Worm (Caenorhabditis elegans) whole organism, L4 larva: ENCODE data around the gene M116.5.
A peak's percentile ranks its signal among the peaks of the same experiment; 100 is the strongest.

Experiments used
- F10B5.3 ChIP-seq: sonication (generic microtip); optimal IDR thresholded peaks from 2 replicates; lab custom pipeline; 2016; ENCODE audit warnings: mild to moderate bottlenecking, missing genetic modification characterization, missing compliant biosample characterization
- F37D6.2 ChIP-seq: sonication (generic microtip); optimal IDR thresholded peaks from 2 replicates; lab custom pipeline; 2016; ENCODE audit warnings: mild to moderate bottlenecking, missing genetic modification characterization, missing compliant biosample characterization
- F49E8.2 ChIP-seq: sonication (generic microtip); optimal IDR thresholded peaks from 2 replicates; lab custom pipeline; 2016; ENCODE audit warnings: missing compliant biosample characterization, mild to moderate bottlenecking, missing genetic modification characterization, borderline replicate concordance
- Y105C5A.15 ChIP-seq: fragments of 200-800 bp; sonication (Bioruptor generic); IDR thresholded peaks from 2 replicates; pipeline ENCODE4 v1.3.6; 2022; ENCODE audit warnings: missing genetic modification characterization, missing compliant biosample characterization
- Y75B8A.6 ChIP-seq: fragments of 200-800 bp; sonication (Bioruptor generic); IDR thresholded peaks from 2 replicates; pipeline ENCODE4 v1.3.6; 2022; ENCODE audit warnings: missing genetic modification reagents, missing genetic modification characterization, missing compliant biosample characterization
- ZK546.5 ChIP-seq, 2 experiments: sonication (generic microtip); optimal IDR thresholded peaks; 2 replicates each; lab custom pipeline; 2017; ENCODE audit warnings: missing biosample characterization in 2 of 2, missing genetic modification characterization in 2 of 2
- aha-1 ChIP-seq: fragments of 150-350 bp; peaks from one replicate; lab custom pipeline; 2014; ENCODE audit warnings: missing biosample characterization, missing genetic modification characterization
- attf-4 ChIP-seq: sonication (generic microtip); optimal IDR thresholded peaks from 3 replicates; lab custom pipeline; 2017; ENCODE audit warnings: missing biosample characterization, missing genetic modification characterization
- ceh-44 ChIP-seq: fragments of 200-800 bp; sonication (Bioruptor generic); IDR thresholded peaks from 2 replicates; pipeline ENCODE4 v1.3.6; 2022; ENCODE audit warnings: missing genetic modification reagents, missing genetic modification characterization, missing compliant biosample characterization
- ceh-62 ChIP-seq: sonication (generic microtip); optimal IDR thresholded peaks from 2 replicates; lab custom pipeline; 2017; ENCODE audit warnings: missing biosample characterization, missing genetic modification characterization
- cey-2 ChIP-seq: sonication (generic microtip); optimal IDR thresholded peaks from 3 replicates; lab custom pipeline; 2017; ENCODE audit warnings: missing genetic modification characterization, mild to moderate bottlenecking, missing compliant biosample characterization, antibody characterized with exemption, borderline replicate concordance; ENCODE audit not compliant: insufficient read depth
- dmd-6 ChIP-seq: fragments of 200-800 bp; sonication (Bioruptor generic); IDR thresholded peaks from 2 replicates; pipeline ENCODE4 v1.3.6; 2022; ENCODE audit warnings: missing genetic modification reagents, missing genetic modification characterization, missing compliant biosample characterization
- dmd-8 ChIP-seq: fragments of 200-800 bp; sonication (Bioruptor generic); IDR thresholded peaks from 2 replicates; pipeline ENCODE4 v1.3.6; 2022; ENCODE audit warnings: missing genetic modification characterization, missing compliant biosample characterization
- dmd-9 ChIP-seq: fragments of 200-800 bp; sonication (Bioruptor generic); IDR thresholded peaks from 2 replicates; pipeline ENCODE4 v1.3.6; 2022; ENCODE audit warnings: missing genetic modification reagents, missing genetic modification characterization, missing compliant biosample characterization
- dpl-1 ChIP-seq: fragments of 150-350 bp; optimal IDR thresholded peaks from 2 replicates; lab custom pipeline; 2014; ENCODE audit warnings: missing biosample characterization, missing genetic modification reagents, missing genetic modification characterization
- dve-1 ChIP-seq: sonication (generic microtip); optimal IDR thresholded peaks from 2 replicates; lab custom pipeline; 2017; ENCODE audit warnings: antibody characterized with exemption, mild to moderate bottlenecking, missing genetic modification characterization, missing compliant biosample characterization; ENCODE audit not compliant: insufficient read depth
- fos-1 ChIP-seq: fragments of 150-350 bp; optimal IDR thresholded peaks from 2 replicates; lab custom pipeline; 2014; ENCODE audit warnings: missing biosample characterization, missing genetic modification characterization
- hlh-11 ChIP-seq: fragments of 200-800 bp; sonication (Bioruptor generic); optimal IDR thresholded peaks from 2 replicates; lab custom pipeline; 2018; ENCODE audit warnings: mild to moderate bottlenecking, missing genetic modification characterization, missing compliant biosample characterization
- hlh-30 ChIP-seq: sonication (generic microtip); optimal IDR thresholded peaks from 2 replicates; lab custom pipeline; 2017; ENCODE audit warnings: antibody characterized with exemption, mild to moderate bottlenecking, missing genetic modification characterization, missing compliant biosample characterization; ENCODE audit not compliant: insufficient read depth
- jun-1 ChIP-seq: fragments of 150-350 bp; optimal IDR thresholded peaks from 2 replicates; lab custom pipeline; 2014; ENCODE audit warnings: missing biosample characterization, missing genetic modification reagents, missing genetic modification characterization
- lim-7 ChIP-seq: fragments of 200-800 bp; sonication (Bioruptor generic); IDR thresholded peaks from 2 replicates; pipeline ENCODE4 v1.3.6; 2022; ENCODE audit warnings: missing genetic modification characterization, missing compliant biosample characterization
- lin-13 ChIP-seq: fragments of 150-350 bp; optimal IDR thresholded peaks from 2 replicates; lab custom pipeline; 2014; ENCODE audit warnings: missing biosample characterization, missing genetic modification reagents, missing genetic modification characterization
- lin-38 ChIP-seq: fragments of 200-800 bp; sonication (Bioruptor generic); IDR thresholded peaks from 2 replicates; pipeline ENCODE4 v1.3.6; 2022; ENCODE audit warnings: missing genetic modification reagents, missing genetic modification characterization, missing compliant biosample characterization
- lsy-2 ChIP-seq, 2 experiments: fragments of 150-350 bp in 1 of 2; sonication (generic microtip) in 1 of 2; optimal IDR thresholded peaks; 2 replicates each; lab custom pipeline; 2014 to 2017; ENCODE audit warnings: missing biosample characterization in 2 of 2, missing genetic modification characterization in 2 of 2
- madf-5 ChIP-seq, 2 experiments: fragments of 200-800 bp; sonication (Bioruptor generic); IDR thresholded peaks; 2 replicates each; pipeline ENCODE4 v1.3.6; 2022; ENCODE audit warnings: missing compliant biosample characterization in 2 of 2, missing genetic modification characterization in 2 of 2
- madf-9 ChIP-seq: fragments of 200-800 bp; sonication (Bioruptor generic); conservative IDR thresholded peaks from 2 replicates; pipeline ENCODE4 v1.3.6; 2022; ENCODE audit warnings: missing genetic modification reagents, missing genetic modification characterization, missing compliant biosample characterization
- mdl-1 ChIP-seq, 2 experiments: fragments of 150-350 bp in 1 of 2; sonication (generic microtip) in 1 of 2; optimal IDR thresholded peaks; 2 replicates each; lab custom pipeline; 2014 to 2017; ENCODE audit warnings: missing biosample characterization in 2 of 2, missing genetic modification characterization in 2 of 2
- mep-1 ChIP-seq: fragments of 150-350 bp; sonication (generic microtip); optimal IDR thresholded peaks from 3 replicates; lab custom pipeline; 2014; ENCODE audit warnings: missing biosample characterization, missing genetic modification characterization
- mes-2 ChIP-seq: sonication (generic microtip); optimal IDR thresholded peaks from 2 replicates; lab custom pipeline; 2016; ENCODE audit warnings: missing genotype, mild to moderate bottlenecking, missing genetic modification characterization, missing compliant biosample characterization; ENCODE audit not compliant: poor library complexity, severe bottlenecking
- mxl-3 ChIP-seq: fragments of 200-800 bp; sonication (Bioruptor generic); optimal IDR thresholded peaks from 2 replicates; lab custom pipeline; 2018; ENCODE audit warnings: mild to moderate bottlenecking, missing genetic modification characterization, missing compliant biosample characterization
- nhr-10 ChIP-seq: fragments of 150-350 bp; optimal IDR thresholded peaks from 2 replicates; lab custom pipeline; 2014; ENCODE audit warnings: missing biosample characterization, missing genetic modification characterization
- nhr-28 ChIP-seq: fragments of 150-350 bp; optimal IDR thresholded peaks from 2 replicates; lab custom pipeline; 2014; ENCODE audit warnings: missing biosample characterization, missing genetic modification characterization
- pha-4 ChIP-seq, 2 experiments: fragments of 150-350 bp in 1 of 2; fragments of 200-800 bp in 1 of 2; sonication (Bioruptor generic) in 1 of 2; IDR thresholded peaks in 1 of 2; optimal IDR thresholded peaks in 1 of 2; 2 replicates each; pipeline versions ENCODE4 v1.3.6 to Lab custom; 2014 to 2022; ENCODE audit warnings: missing genetic modification characterization in 2 of 2, missing genetic modification reagents in 2 of 2, missing biosample characterization in 1 of 2, missing compliant biosample characterization in 1 of 2
- php-3 ChIP-seq: fragments of 200-800 bp; sonication (Bioruptor generic); IDR thresholded peaks from 2 replicates; pipeline ENCODE4 v1.3.6; 2022; ENCODE audit warnings: missing genetic modification reagents, missing genetic modification characterization, missing compliant biosample characterization
- pqm-1 ChIP-seq: sonication (generic microtip); optimal IDR thresholded peaks from 2 replicates; lab custom pipeline; 2017; ENCODE audit warnings: missing biosample characterization, missing genetic modification characterization
- saeg-2 ChIP-seq: fragments of 200-800 bp; sonication (Bioruptor generic); IDR thresholded peaks from 2 replicates; pipeline ENCODE4 v1.3.6; 2022; ENCODE audit warnings: missing genetic modification reagents, missing genetic modification characterization, missing compliant biosample characterization
- snpc-1.2 ChIP-seq: fragments of 200-800 bp; sonication (Bioruptor generic); IDR thresholded peaks from 2 replicates; pipeline ENCODE4 v1.3.6; 2022; ENCODE audit warnings: missing genetic modification reagents, missing genetic modification characterization, missing compliant biosample characterization
- spr-1 ChIP-seq: sonication (generic microtip); optimal IDR thresholded peaks from 2 replicates; lab custom pipeline; 2016; ENCODE audit warnings: mild to moderate bottlenecking, missing genetic modification characterization, missing compliant biosample characterization
- tag-97 ChIP-seq: fragments of 200-800 bp; sonication (Bioruptor generic); IDR thresholded peaks from 2 replicates; pipeline ENCODE4 v1.3.6; 2022; ENCODE audit warnings: missing genetic modification characterization, missing compliant biosample characterization
- tra-1 ChIP-seq: fragments of 200-800 bp; sonication (Bioruptor generic); IDR thresholded peaks from 2 replicates; pipeline ENCODE4 v1.3.6; 2022; ENCODE audit warnings: missing genetic modification reagents, missing genetic modification characterization, missing compliant biosample characterization
- unc-130 ChIP-seq: sonication (generic microtip); optimal IDR thresholded peaks from 2 replicates; lab custom pipeline; 2016; ENCODE audit warnings: missing genetic modification reagents, missing genetic modification characterization, missing compliant biosample characterization
- unc-39 ChIP-seq: sonication (generic microtip); optimal IDR thresholded peaks from 2 replicates; lab custom pipeline; 2017; ENCODE audit warnings: missing biosample characterization, missing genetic modification characterization
- unc-62 ChIP-seq, 3 experiments: fragments of 150-350 bp in 1 of 3; sonication (generic microtip); optimal IDR thresholded peaks in 2 of 3; peaks in 1 of 3; 1 replicate in 1 of 3; 2 replicates in 2 of 3; lab custom pipeline; 2014 to 2017; ENCODE audit warnings: missing biosample characterization in 3 of 3, missing genetic modification characterization in 3 of 3, missing genetic modification reagents in 3 of 3, missing genotype in 1 of 3
- vab-7 ChIP-seq: fragments of 200-800 bp; sonication (Bioruptor generic); IDR thresholded peaks from 2 replicates; pipeline ENCODE4 v1.3.6; 2022; ENCODE audit warnings: missing genetic modification reagents, missing genetic modification characterization, missing compliant biosample characterization
- zag-1 ChIP-seq: fragments of 150-350 bp; optimal IDR thresholded peaks from 2 replicates; lab custom pipeline; 2014; ENCODE audit warnings: missing biosample characterization, missing genetic modification characterization
- zfp-2 ChIP-seq: sonication (generic microtip); optimal IDR thresholded peaks from 2 replicates; lab custom pipeline; 2016; ENCODE audit warnings: mild to moderate bottlenecking, missing genetic modification characterization, missing compliant biosample characterization
- zip-2 ChIP-seq: fragments of 150-350 bp; optimal IDR thresholded peaks from 2 replicates; lab custom pipeline; 2014; ENCODE audit warnings: missing biosample characterization, missing genetic modification characterization
- ztf-11 ChIP-seq: fragments of 150-350 bp; optimal IDR thresholded peaks from 2 replicates; lab custom pipeline; 2014; ENCODE audit warnings: missing biosample characterization, missing genetic modification characterization
- ztf-7 ChIP-seq: fragments of 150-350 bp; optimal IDR thresholded peaks from 2 replicates; lab custom pipeline; 2014; ENCODE audit warnings: missing biosample characterization, missing genetic modification characterization

M116.5 gene

ce11 chrIV:8428492-8428891 is 7.6 kb upstream of the M116.5 start (continued):
- peak; percentile 60 for TF ChIP-seq F37D6.2 (tag; lab: Kevin White, UChicago)
- peak; percentile 46 to 88 for TF ChIP-seq lsy-2 (tag; optimal IDR thresholded peaks at IDR 0.05; lab: Kevin White, UChicago)
- peak; percentile 34 for TF ChIP-seq pqm-1 (tag; lab: Kevin White, UChicago)
- TF ChIP-seq jun-1 (tag; lab: Kevin White, UChicago), result peak; percentile 38
- peak; percentile 78 for TF ChIP-seq lin-13 (GFP tag; lab: Kevin White, UChicago)
- TF ChIP-seq attf-4 (tag; lab: Kevin White, UChicago), result no peak
- peak; percentile 73 for TF ChIP-seq aha-1
- TF ChIP-seq nhr-10 (tag; lab: Kevin White, UChicago), result peak; percentile 38
- peak; percentile 59; the same call in 1 of the 2 replicates for TF ChIP-seq dmd-9 (GFP tag; lab: Robert Waterston, UW)
- peak; percentile 94 for TF ChIP-seq spr-1 (tag; lab: Kevin White, UChicago)
- TF ChIP-seq nhr-28, result peak; percentile 88
- TF ChIP-seq vab-7 (GFP tag; lab: Robert Waterston, UW), result peak; percentile 52; the same call in 1 of the 2 replicates
- TF ChIP-seq lim-7 (GFP tag; lab: Robert Waterston, UW), result peak; percentile 68
- TF ChIP-seq dmd-6, result peak; percentile 83
- no peak for TF ChIP-seq ztf-11
- peak; percentile 67 for TF ChIP-seq php-3 (GFP tag; lab: Robert Waterston, UW)
- peak; percentile 90 for TF ChIP-seq unc-130 (GFP tag; lab: Kevin White, UChicago)
- TF ChIP-seq unc-62 (GFP tag; optimal IDR thresholded peaks at IDR 0.05 in 1 of 2; lab: Kevin White, UChicago), result peak in 1 of 2 experiments; percentile 79
- no peak for TF ChIP-seq unc-62 (tag; optimal IDR thresholded peaks at IDR 0.05; lab: Kevin White, UChicago)
- peak; percentile 100 for TF ChIP-seq ceh-44 (GFP tag; lab: Robert Waterston, UW)
- no peak for TF ChIP-seq ceh-62 (tag; lab: Kevin White, UChicago)
- TF ChIP-seq tag-97, result 0 out of 2 replicates have a peak, but pooled peaks have one; percentile 21
- TF ChIP-seq mep-1 (tag; lab: Kevin White, UChicago), result no peak
- TF ChIP-seq saeg-2 (GFP tag; lab: Robert Waterston, UW), result peak; percentile 85; the same call in 1 of the 2 replicates
- peak; percentile 22 for TF ChIP-seq zip-2 (tag; lab: Kevin White, UChicago)
- peak; percentile 62; the same call in 1 of the 2 replicates for TF ChIP-seq Y75B8A.6 (GFP tag; lab: Robert Waterston, UW)
- peak; percentile 79 for TF ChIP-seq dve-1 (tag; lab: Kevin White, UChicago)
- no peak for TF ChIP-seq zag-1 (tag; lab: Kevin White, UChicago)
- peak; percentile 55 for TF ChIP-seq dpl-1 (GFP tag; lab: Kevin White, UChicago)
- peak; percentile 72 for TF ChIP-seq hlh-30 (tag; lab: Kevin White, UChicago)
- peak; percentile 95 for TF ChIP-seq snpc-1.2 (GFP tag; lab: Robert Waterston, UW)
- no peak for TF ChIP-seq cey-2
- TF ChIP-seq hlh-11 (tag; lab: Kevin White, UChicago), result peak; percentile 92
- TF ChIP-seq ZK546.5 (tag; optimal IDR thresholded peaks at IDR 0.05; lab: Kevin White, UChicago), result no peak
- TF ChIP-seq mxl-3 (GFP tag; lab: Kevin White, UChicago), result peak; percentile 82
- 0 out of 2 replicates have a peak, but pooled peaks have one; percentile 28 for TF ChIP-seq dmd-8 (GFP tag; lab: Robert Waterston, UW)
- TF ChIP-seq lin-38 (GFP tag; lab: Robert Waterston, UW), result peak; percentile 81
- TF ChIP-seq F10B5.3, result peak; percentile 86
- no peak for TF ChIP-seq unc-39 (tag; lab: Kevin White, UChicago)
- TF ChIP-seq fos-1, result no peak
- peak; percentile 96 for TF ChIP-seq F49E8.2 (tag; lab: Kevin White, UChicago)
- peak; percentile 41 for TF ChIP-seq zfp-2 (tag; lab: Kevin White, UChicago)
- peak; percentile 59 for TF ChIP-seq tra-1 (GFP tag; lab: Robert Waterston, UW)
- peak; percentile 78 for TF ChIP-seq pha-4 (GFP tag; IDR thresholded peaks at IDR 0.05; lab: Robert Waterston, UW)
- TF ChIP-seq pha-4 (tag; optimal IDR thresholded peaks at IDR 0.05; lab: Kevin White, UChicago), result no peak
- TF ChIP-seq mes-2 (tag; lab: Kevin White, UChicago), result peak; percentile 87
- TF ChIP-seq Y105C5A.15 (GFP tag; lab: Robert Waterston, UW), result 0 out of 2 replicates have a peak, but pooled peaks have one; percentile 52
- 0 out of 4 replicates have a peak, but pooled peaks of 1 of the 2 experiments have one; percentile 31 for TF ChIP-seq madf-5 (GFP tag; IDR thresholded peaks at IDR 0.05; lab: Robert Waterston, UW)
- peak; percentile 11 to 25 for TF ChIP-seq mdl-1 (tag; optimal IDR thresholded peaks at IDR 0.05; lab: Kevin White, UChicago)
- peak; percentile 65 for TF ChIP-seq ztf-7 (tag; lab: Kevin White, UChicago)
- no peak; the same call in 1 of the 2 replicates for TF ChIP-seq madf-9 (GFP tag; lab: Robert Waterston, UW)
